Fruit fly (Drosophila melanogaster) whole organism, embryonic: ENCODE measurements around the gene Orc2.

Experiments
- Atf6 ChIP-seq: fragments of 200-800 bp; sonication (Bioruptor generic); IDR thresholded peaks from 2 replicates; pipeline ENCODE4 v1.3.6; 2022; ENCODE audit warnings: missing biosample characterization, missing genetic modification characterization
- Blimp-1 ChIP-seq: fragments of 200-800 bp; sonication (Bioruptor generic); optimal IDR thresholded peaks from 3 replicates; lab custom pipeline; 2018; ENCODE audit warnings: missing biosample characterization, missing genetic modification characterization, mild to moderate bottlenecking, moderate library complexity, missing genetic modification reagents
- CG11398 ChIP-seq: fragments of 200-800 bp; sonication (Bioruptor generic); optimal IDR thresholded peaks from 2 replicates; lab custom pipeline; 2016; ENCODE audit warnings: missing biosample characterization, missing genetic modification characterization
- CG11560 ChIP-seq: fragments of 200-800 bp; sonication (Bioruptor generic); IDR thresholded peaks from 3 replicates; pipeline ENCODE4 v1.3.6; 2022; ENCODE audit warnings: missing biosample characterization, missing genetic modification characterization
- CG12744 ChIP-seq: fragments of 200-800 bp; sonication (Bioruptor generic); optimal IDR thresholded peaks from 2 replicates; lab custom pipeline; 2016; ENCODE audit warnings: missing biosample characterization, missing genetic modification characterization
- CG15601 ChIP-seq: fragments of 200-800 bp; sonication (Bioruptor generic); optimal IDR thresholded peaks from 3 replicates; lab custom pipeline; 2019; ENCODE audit warnings: missing biosample characterization, mild to moderate bottlenecking, missing genetic modification characterization, moderate library complexity
- CG15696 ChIP-seq: fragments of 200-800 bp; sonication (Bioruptor generic); optimal IDR thresholded peaks from 2 replicates; lab custom pipeline; 2019; ENCODE audit warnings: missing biosample characterization, mild to moderate bottlenecking, missing genetic modification characterization, moderate library complexity
- CG16863 ChIP-seq: fragments of 200-800 bp; sonication (Bioruptor generic); optimal IDR thresholded peaks from 3 replicates; lab custom pipeline; 2016; ENCODE audit warnings: missing biosample characterization, missing genetic modification characterization
- CG30020 ChIP-seq: fragments of 200-800 bp; optimal IDR thresholded peaks from 2 replicates; lab custom pipeline; 2019; ENCODE audit warnings: missing biosample characterization, mild to moderate bottlenecking, missing genetic modification characterization, moderate library complexity
- CG30403 ChIP-seq: fragments of 200-800 bp; sonication (Bioruptor generic); optimal IDR thresholded peaks from 3 replicates; lab custom pipeline; 2016; ENCODE audit warnings: missing biosample characterization, missing genetic modification characterization
- CG31441 ChIP-seq: fragments of 200-800 bp; sonication (Bioruptor generic); IDR thresholded peaks from 2 replicates; pipeline ENCODE4 v1.3.6; 2022; ENCODE audit warnings: missing biosample characterization, missing genetic modification characterization
- CG33213 ChIP-seq: fragments of 200-800 bp; sonication (Bioruptor generic); optimal IDR thresholded peaks from 3 replicates; lab custom pipeline; 2016; ENCODE audit warnings: missing biosample characterization, missing genetic modification characterization
- CG34224 ChIP-seq: fragments of 200-800 bp; sonication (Bioruptor generic); IDR thresholded peaks from 3 replicates; pipeline ENCODE4 v1.3.6; 2022; ENCODE audit warnings: missing biosample characterization, missing genetic modification characterization; ENCODE audit not compliant: partially characterized antibody
- CG9727 ChIP-seq: fragments of 200-800 bp; sonication (Bioruptor generic); optimal IDR thresholded peaks from 3 replicates; lab custom pipeline; 2017; ENCODE audit warnings: missing biosample characterization, mild to moderate bottlenecking, missing genetic modification characterization
- CG9797 ChIP-seq: fragments of 200-800 bp; sonication (Bioruptor generic); optimal IDR thresholded peaks from 3 replicates; lab custom pipeline; 2018; ENCODE audit warnings: missing biosample characterization, mild to moderate bottlenecking, missing genetic modification characterization
- Chrac-16 ChIP-seq: fragments of 200-800 bp; sonication (Bioruptor generic); optimal IDR thresholded peaks from 3 replicates; lab custom pipeline; 2016; ENCODE audit warnings: missing biosample characterization, missing genetic modification characterization
- Dek ChIP-seq: fragments of 200-800 bp; sonication (Bioruptor generic); optimal IDR thresholded peaks from 3 replicates; lab custom pipeline; 2019; ENCODE audit warnings: missing biosample characterization, mild to moderate bottlenecking, missing genetic modification characterization, moderate library complexity
- Dfd ChIP-seq, 2 experiments: fragments of >200 bp; optimal IDR thresholded peaks; 2 replicates each; lab custom pipeline; 2017; ENCODE audit warnings: missing biosample characterization in 2 of 2, missing genetic modification characterization in 2 of 2
- Eip74EF ChIP-seq, 2 experiments: fragments of 200-800 bp in 1 of 2; fragments of >200 bp in 1 of 2; sonication (Bioruptor generic) in 1 of 2; optimal IDR thresholded peaks; 2 replicates each; lab custom pipeline; 2017 to 2019; ENCODE audit warnings: missing biosample characterization in 2 of 2, missing genetic modification characterization in 2 of 2, mild to moderate bottlenecking in 1 of 2, moderate library complexity in 1 of 2
- Fer1 ChIP-seq: fragments of 200-800 bp; sonication (Bioruptor generic); optimal IDR thresholded peaks from 2 replicates; lab custom pipeline; 2017; ENCODE audit warnings: missing biosample characterization, mild to moderate bottlenecking, missing genetic modification characterization
- HLHmδ ChIP-seq: fragments of 200-800 bp; sonication (Bioruptor generic); optimal IDR thresholded peaks from 2 replicates; lab custom pipeline; 2018; ENCODE audit warnings: missing biosample characterization, mild to moderate bottlenecking, missing genetic modification characterization, moderate library complexity
- HmgZ ChIP-seq: fragments of 200-800 bp; sonication (Bioruptor generic); optimal IDR thresholded peaks from 2 replicates; lab custom pipeline; 2018; ENCODE audit warnings: missing biosample characterization, mild to moderate bottlenecking, missing genetic modification characterization
- Hmr ChIP-seq: fragments of 200-800 bp; sonication (Bioruptor generic); optimal IDR thresholded peaks from 3 replicates; lab custom pipeline; 2017; ENCODE audit warnings: mild to moderate bottlenecking, missing biosample characterization, missing genetic modification reagents, missing genetic modification characterization
- Jarid2 ChIP-seq: fragments of 200-800 bp; sonication (Bioruptor generic); optimal IDR thresholded peaks from 3 replicates; lab custom pipeline; 2017; ENCODE audit warnings: mild to moderate bottlenecking, missing biosample characterization, missing genetic modification reagents, missing genetic modification characterization
- Opbp ChIP-seq: fragments of 200-800 bp; sonication (Bioruptor generic); IDR thresholded peaks from 3 replicates; pipeline ENCODE4 v1.3.6; 2022; ENCODE audit warnings: missing biosample characterization, missing genetic modification characterization; ENCODE audit not compliant: partially characterized antibody
- Pdp1 ChIP-seq, 2 experiments: fragments of 200-800 bp; sonication (Bioruptor generic); optimal IDR thresholded peaks; 3 replicates each; lab custom pipeline; 2016; ENCODE audit warnings: missing biosample characterization in 2 of 2, missing genetic modification characterization in 2 of 2, mild to moderate bottlenecking in 1 of 2, moderate library complexity in 1 of 2
- Side ChIP-seq: fragments of 200-800 bp; sonication (Bioruptor generic); optimal IDR thresholded peaks from 2 replicates; lab custom pipeline; 2016; ENCODE audit warnings: missing biosample characterization, missing genetic modification characterization
- Spps ChIP-seq: fragments of 200-800 bp; sonication (Bioruptor generic); optimal IDR thresholded peaks from 2 replicates; lab custom pipeline; 2018; ENCODE audit warnings: missing biosample characterization, mild to moderate bottlenecking, missing genetic modification characterization
- Taf1 ChIP-seq: fragments of 200-800 bp; sonication (Bioruptor generic); IDR thresholded peaks from 2 replicates; pipeline ENCODE4 v1.3.6; 2022; ENCODE audit warnings: missing biosample characterization, missing genetic modification characterization
- Xbp1 ChIP-seq: fragments of 200-800 bp; sonication (Bioruptor generic); optimal IDR thresholded peaks from 3 replicates; lab custom pipeline; 2016; ENCODE audit warnings: missing biosample characterization, mild to moderate bottlenecking, missing genetic modification characterization
- YL-1 ChIP-seq: fragments of 200-800 bp; sonication (Bioruptor generic); optimal IDR thresholded peaks from 3 replicates; lab custom pipeline; 2017; ENCODE audit warnings: missing biosample characterization, mild to moderate bottlenecking, missing genetic modification characterization
- bbx ChIP-seq: fragments of 200-800 bp; sonication (Bioruptor generic); IDR thresholded peaks from 2 replicates; pipeline ENCODE4 v1.3.6; 2022; ENCODE audit warnings: missing biosample characterization, missing genetic modification characterization; ENCODE audit not compliant: partially characterized antibody
- cg ChIP-seq: fragments of 200-800 bp; sonication (Bioruptor generic); optimal IDR thresholded peaks from 3 replicates; lab custom pipeline; 2019; ENCODE audit warnings: missing biosample characterization, mild to moderate bottlenecking, missing genetic modification characterization, moderate library complexity
- crc ChIP-seq: fragments of 200-800 bp; sonication (Bioruptor generic); optimal IDR thresholded peaks from 2 replicates; lab custom pipeline; 2016; ENCODE audit warnings: missing biosample characterization, missing genetic modification characterization
- crol ChIP-seq: fragments of 200-800 bp; sonication (Bioruptor generic); IDR thresholded peaks from 2 replicates; pipeline ENCODE4 v1.3.6; 2022; ENCODE audit warnings: missing biosample characterization, missing genetic modification characterization
- fd102C ChIP-seq: fragments of 200-800 bp; sonication (Bioruptor generic); optimal IDR thresholded peaks from 2 replicates; lab custom pipeline; 2018; ENCODE audit warnings: missing biosample characterization, mild to moderate bottlenecking, missing genetic modification characterization, moderate library complexity
- grau ChIP-seq: fragments of 200-800 bp; optimal IDR thresholded peaks from 3 replicates; lab custom pipeline; 2019; ENCODE audit warnings: missing biosample characterization, mild to moderate bottlenecking, missing genetic modification characterization, moderate library complexity
- hkb ChIP-seq, 2 experiments: fragments of 200-800 bp in 1 of 2; fragments of >200 bp in 1 of 2; sonication (Bioruptor generic) in 1 of 2; IDR thresholded peaks in 1 of 2; optimal IDR thresholded peaks in 1 of 2; 2 replicates each; pipeline versions ENCODE4 v1.3.6 to Lab custom; 2017 to 2022; ENCODE audit warnings: missing biosample characterization in 1 of 2, missing genetic modification characterization in 1 of 2
- jumu ChIP-seq: fragments of 200-800 bp; sonication (Bioruptor generic); optimal IDR thresholded peaks from 3 replicates; lab custom pipeline; 2016; ENCODE audit warnings: missing biosample characterization, missing genetic modification characterization
- klu ChIP-seq: fragments of 200-800 bp; sonication (Bioruptor generic); IDR thresholded peaks from 2 replicates; pipeline ENCODE4 v1.3.6; 2022; ENCODE audit warnings: missing biosample characterization, missing genetic modification characterization
- nom ChIP-seq: fragments of 200-800 bp; sonication (Bioruptor generic); optimal IDR thresholded peaks from 2 replicates; lab custom pipeline; 2017; ENCODE audit warnings: missing biosample characterization, missing genetic modification characterization, mild to moderate bottlenecking, moderate library complexity, missing genetic modification reagents
- pnt ChIP-seq: fragments of 200-800 bp; sonication (Bioruptor generic); optimal IDR thresholded peaks from 3 replicates; lab custom pipeline; 2016; ENCODE audit warnings: missing biosample characterization, missing genetic modification characterization
- ranshi ChIP-seq: fragments of 200-800 bp; sonication (Bioruptor generic); IDR thresholded peaks from 2 replicates; pipeline ENCODE4 v1.3.6; 2022; ENCODE audit warnings: missing biosample characterization, missing genetic modification characterization
- sens ChIP-seq: fragments of 200-800 bp; sonication (Bioruptor generic); peaks from one replicate; lab custom pipeline; 2016; ENCODE audit warnings: missing biosample characterization, missing genetic modification characterization
- sima ChIP-seq: fragments of 200-800 bp; sonication (Bioruptor generic); optimal IDR thresholded peaks from 2 replicates; lab custom pipeline; 2016; ENCODE audit warnings: missing biosample characterization, missing genetic modification characterization
- stc ChIP-seq: fragments of 200-800 bp; sonication (Bioruptor generic); IDR thresholded peaks from 2 replicates; pipeline ENCODE4 v1.3.6; 2022; ENCODE audit warnings: missing biosample characterization, missing genetic modification characterization
- stwl ChIP-seq: fragments of 200-800 bp; sonication (Bioruptor generic); optimal IDR thresholded peaks from 3 replicates; lab custom pipeline; 2018; ENCODE audit warnings: missing biosample characterization, mild to moderate bottlenecking, missing genetic modification characterization, moderate library complexity
- tgo ChIP-seq: fragments of 200-800 bp; sonication (Bioruptor generic); IDR thresholded peaks from 3 replicates; pipeline ENCODE4 v1.3.6; 2022; ENCODE audit warnings: missing biosample characterization, missing genetic modification characterization
- tin ChIP-seq: fragments of 200-800 bp; sonication (Bioruptor generic); optimal IDR thresholded peaks from 3 replicates; lab custom pipeline; 2016; ENCODE audit warnings: missing biosample characterization, missing genetic modification characterization
- trem ChIP-seq: fragments of 200-800 bp; optimal IDR thresholded peaks from 3 replicates; lab custom pipeline; 2019; ENCODE audit warnings: missing biosample characterization, mild to moderate bottlenecking, missing genetic modification characterization, moderate library complexity

Orc2 gene

dm6 chr3R:14008854-14009253 is 44.2 kb downstream of the Orc2 start (continued):
- TF ChIP-seq Fer1 (GFP tag; lab: Kevin White, UChicago) (no peak), Hmr (GFP tag; lab: Kevin White, UChicago) (no peak), CG15601 (tag; lab: Kevin White, UChicago) (no peak), Pdp1 (GFP tag; optimal IDR thresholded peaks at IDR 0.05; lab: Kevin White, UChicago) (peak in 1 of 2 experiments; percentile 17), YL-1 (GFP tag; lab: Kevin White, UChicago) (no peak), Chrac-16 (GFP tag; lab: Kevin White, UChicago) (no peak), sens (GFP tag; lab: Kevin White, UChicago) (peak; percentile 79), CG34224 (no peak), hkb (optimal IDR thresholded peaks at IDR 0.05; lab: Kevin White, UChicago) (no peak), hkb (GFP tag; IDR thresholded peaks at IDR 0.05; lab: Robert Waterston, UW) (peak; percentile 32; the same call in 1 of the 2 replicates), CG33213 (GFP tag; lab: Kevin White, UChicago) (peak; percentile 8), CG15696 (tag; lab: Kevin White, UChicago) (peak; percentile 15), CG11398 (GFP tag; lab: Kevin White, UChicago) (no peak), HmgZ (tag; lab: Kevin White, UChicago) (no peak), grau (tag; lab: Kevin White, UChicago) (peak; percentile 22), tgo (peak; percentile 29; the same call in 2 of the 3 replicates), Spps (peak; percentile 45), fd102C (GFP tag; lab: Kevin White, UChicago) (peak; percentile 18), Opbp (GFP tag; lab: Robert Waterston, UW) (no peak), pnt (GFP tag; lab: Kevin White, UChicago) (no peak), CG12744 (GFP tag; lab: Kevin White, UChicago) (no peak), Dfd (GFP tag; optimal IDR thresholded peaks at IDR 0.05; lab: Kevin White, UChicago) (no peak), Eip74EF (GFP tag; optimal IDR thresholded peaks at IDR 0.05; lab: Kevin White, UChicago) (no peak), CG30403 (GFP tag; lab: Kevin White, UChicago) (peak; percentile 25), cg (GFP tag; lab: Kevin White, UChicago) (no peak), CG11560 (tag; lab: Robert Waterston, UW) (no peak), stc (GFP tag; lab: Robert Waterston, UW) (no peak), bbx (GFP tag; lab: Robert Waterston, UW) (no peak), sima (GFP tag; lab: Kevin White, UChicago) (no peak), trem (tag; lab: Kevin White, UChicago) (peak; percentile 37), CG31441 (GFP tag; lab: Robert Waterston, UW) (0 out of 2 replicates have a peak, but pooled peaks have one; percentile 27), Blimp-1 (GFP tag; lab: Kevin White, UChicago) (peak; percentile 71), Side (GFP tag; lab: Kevin White, UChicago) (no peak), CG30020 (tag; lab: Kevin White, UChicago) (no peak), ranshi (no peak), jumu (GFP tag; lab: Kevin White, UChicago) (peak; percentile 5), CG9797 (GFP tag; lab: Kevin White, UChicago) (no peak), Dek (tag; lab: Kevin White, UChicago) (no peak), crol (no peak), HLHmδ (no peak), Xbp1 (peak; percentile 32), nom (GFP tag; lab: Kevin White, UChicago) (peak; percentile 41), CG9727 (GFP tag; lab: Kevin White, UChicago) (peak; percentile 32), tin (GFP tag; lab: Kevin White, UChicago) (peak; percentile 47), Atf6 (GFP tag; lab: Robert Waterston, UW) (no peak), Jarid2 (GFP tag; lab: Kevin White, UChicago) (no peak), Taf1 (GFP tag; lab: Robert Waterston, UW) (no peak), klu (GFP tag; lab: Robert Waterston, UW) (no peak), crc (GFP tag; lab: Kevin White, UChicago) (no peak), stwl (tag; lab: Kevin White, UChicago) (no peak), CG16863 (GFP tag; lab: Kevin White, UChicago) (peak; percentile 15)
